Fruit fly (Drosophila melanogaster): ENCODE measurements around the gene PolA2.

Gene PolA2

dm6 chr3R:27263434-27264215 is 24.7 kb downstream of the PolA2 start, which contains the start of gene woc (continued):
- TF ChIP-seq pzg (GFP tag; optimal IDR thresholded peaks at IDR 0.05) (peak; percentile 91), pfk (GFP tag; optimal IDR thresholded peaks at IDR 0.05) (no peak), CG5180 (GFP tag; optimal IDR thresholded peaks at IDR 0.05) (no peak), disco-r (GFP tag; optimal IDR thresholded peaks at IDR 0.05) (peak; percentile 4), Ada2b (GFP tag; IDR thresholded peaks at IDR 0.05) (peak; percentile 40; the same call in 1 of the 2 replicates), Meics (GFP tag; optimal IDR thresholded peaks at IDR 0.05) (peak; percentile 66), CG1602 (GFP tag; optimal IDR thresholded peaks at IDR 0.05) (peak; percentile 45), HLH3B (GFP tag; IDR thresholded peaks at IDR 0.05) (peak; percentile 52; the same call in 1 of the 2 replicates), Adf1 (GFP tag; IDR thresholded peaks at IDR 0.05) (peak; percentile 59), CG15601 (tag; optimal IDR thresholded peaks at IDR 0.05) (no peak), Taf1 (GFP tag; IDR thresholded peaks at IDR 0.05) (peak; percentile 18; the same call in 1 of the 2 replicates), lbe (GFP tag; optimal IDR thresholded peaks at IDR 0.05) (no peak), stwl (tag; optimal IDR thresholded peaks at IDR 0.05) (peak; percentile 90), tup (GFP tag; optimal IDR thresholded peaks at IDR 0.05) (no peak), bab2 (GFP tag; optimal IDR thresholded peaks at IDR 0.05) (peak; percentile 46), CHES-1-like (GFP tag; optimal IDR thresholded peaks at IDR 0.05) (peak; percentile 76), ewg (GFP tag; optimal IDR thresholded peaks at IDR 0.05) (no peak), dmrt99B (tag; optimal IDR thresholded peaks at IDR 0.05) (no peak), CG9437 (GFP tag; optimal IDR thresholded peaks at IDR 0.05) (no peak), Sry-δ (GFP tag; optimal IDR thresholded peaks at IDR 0.05) (peak; percentile 54), unc-4 (GFP tag; IDR thresholded peaks at IDR 0.05; ENCODE audit: partially characterized antibody) (peak; percentile 81), Hr39 (optimal IDR thresholded peaks at IDR 0.05) (no peak), Ptx1 (GFP tag; IDR thresholded peaks at IDR 0.05) (peak; percentile 50), vfl (GFP tag; optimal IDR thresholded peaks at IDR 0.05) (peak; percentile 52), corto (GFP tag; optimal IDR thresholded peaks at IDR 0.05) (no peak), CG13894 (tag; optimal IDR thresholded peaks at IDR 0.05) (no peak), sob (GFP tag; IDR thresholded peaks at IDR 0.05) (peak; percentile 19; the same call in 1 of the 2 replicates), CG8388 (GFP tag; optimal IDR thresholded peaks at IDR 0.05) (peak; percentile 99), pros (GFP tag; optimal IDR thresholded peaks at IDR 0.05) (no peak), tin (GFP tag; optimal IDR thresholded peaks at IDR 0.05) (peak; percentile 37), Max (GFP tag; optimal IDR thresholded peaks at IDR 0.05) (peak; percentile 48), jumu (GFP tag; optimal IDR thresholded peaks at IDR 0.05) (peak; percentile 62), CG11247 (GFP tag; IDR thresholded peaks at IDR 0.05) (0 out of 2 replicates have a peak, but pooled peaks have one; percentile 9), CG7556 (GFP tag; optimal IDR thresholded peaks at IDR 0.05) (peak; percentile 66), TFAM (GFP tag; optimal IDR thresholded peaks at IDR 0.05) (no peak), CG11093 (GFP tag; IDR thresholded peaks at IDR 0.05) (0 out of 3 replicates have a peak, but pooled peaks have one; percentile 21), CG14441 (GFP tag; IDR thresholded peaks at IDR 0.05) (0 out of 2 replicates have a peak, but pooled peaks have one; percentile 15), slou (GFP tag; optimal IDR thresholded peaks at IDR 0.05) (no peak), Abd-B (GFP tag; optimal IDR thresholded peaks at IDR 0.05) (no peak), CG4617 (GFP tag; optimal IDR thresholded peaks at IDR 0.05; ENCODE audit: borderline replicate concordance) (peak; percentile 74), zen (tag; optimal IDR thresholded peaks at IDR 0.05) (peak; percentile 23), CG15073 (GFP tag; optimal IDR thresholded peaks at IDR 0.05) (no peak), dysf (GFP tag; IDR thresholded peaks at IDR 0.05) (peak; percentile 51), sisA (GFP tag; IDR thresholded peaks at IDR 0.05) (peak; percentile 60), CG6272 (GFP tag; IDR thresholded peaks at IDR 0.05) (0 out of 2 replicates have a peak, but pooled peaks have one; percentile 38), CG3163 (GFP tag; optimal IDR thresholded peaks at IDR 0.05) (peak; percentile 33), esg (GFP tag; conservative IDR thresholded peaks at IDR 0.05) (peak; percentile 34; the same call in 1 of the 2 replicates), D (optimal IDR thresholded peaks at IDR 0.05) (peak; percentile 91), D (GFP tag; optimal IDR thresholded peaks at IDR 0.05) (no peak)

Measured in whole organism, embryonic.